Fruit fly (Drosophila melanogaster): Measurements from ENCODE around the gene Yod1.

Gene Yod1

DNA sequence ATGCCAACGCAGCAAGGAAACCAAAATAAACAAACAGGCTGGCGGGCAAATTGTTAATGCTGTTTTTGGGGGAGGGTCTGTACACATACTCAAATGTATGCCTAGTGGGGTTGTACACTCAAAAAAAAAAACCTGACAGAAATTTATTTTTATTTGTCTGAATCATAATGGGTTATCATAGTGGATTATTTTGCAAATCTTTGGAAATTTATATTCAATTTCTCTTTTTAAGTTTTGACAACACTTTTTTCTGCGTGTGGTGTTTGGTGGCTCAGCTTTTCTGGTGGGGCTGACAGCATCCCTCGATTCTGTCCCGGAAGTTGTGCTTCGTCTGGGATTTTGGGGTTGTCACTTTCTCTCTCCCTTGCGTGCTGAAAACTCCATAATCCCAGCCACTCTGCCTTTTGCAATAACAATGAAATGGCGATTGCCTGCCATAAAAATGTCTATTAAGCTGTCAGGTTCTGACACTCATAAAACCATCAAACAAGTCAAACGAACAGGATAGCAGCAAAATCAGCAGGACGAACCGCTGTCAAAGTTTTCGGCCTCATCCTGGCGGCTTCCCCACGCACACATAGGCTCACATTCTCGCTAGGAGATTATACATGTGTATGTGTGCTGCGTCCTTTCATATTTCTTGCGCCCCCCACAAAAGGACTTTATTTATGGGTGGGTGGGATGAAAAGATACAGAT lies 21.4 kb downstream of the Yod1 start (continued):
- TF ChIP-seq inv (GFP tag; IDR thresholded peaks at IDR 0.05; ENCODE audit: partially characterized antibody) (no peak), Fer1 (GFP tag; optimal IDR thresholded peaks at IDR 0.05) (peak; percentile 95), pb (GFP tag; optimal IDR thresholded peaks at IDR 0.05) (peak; percentile 65), Meics (GFP tag; optimal IDR thresholded peaks at IDR 0.05) (peak; percentile 84), hth (optimal IDR thresholded peaks at IDR 0.05) (no peak), NK7.1 (GFP tag; optimal IDR thresholded peaks at IDR 0.05) (peak; percentile 62), CG9797 (GFP tag; optimal IDR thresholded peaks at IDR 0.05) (no peak), p53 (GFP tag; optimal IDR thresholded peaks at IDR 0.05) (peak; percentile 18), Six4 (GFP tag; optimal IDR thresholded peaks at IDR 0.05) (peak; percentile 53), Ptx1 (GFP tag; IDR thresholded peaks at IDR 0.05) (peak; percentile 87), CG7987 (GFP tag; optimal IDR thresholded peaks at IDR 0.05) (no peak), Doc2 (GFP tag; IDR thresholded peaks at IDR 0.05) (peak; percentile 36; the same call in 1 of the 2 replicates), chn (GFP tag; optimal IDR thresholded peaks at IDR 0.05) (peak; percentile 74), CG16779 (GFP tag; IDR thresholded peaks at IDR 0.05) (peak; percentile 78), Bdp1 (GFP tag; optimal IDR thresholded peaks at IDR 0.05) (no peak), CG14860 (GFP tag; IDR thresholded peaks at IDR 0.05; ENCODE audit: partially characterized antibody) (no peak), Gug (GFP tag; IDR thresholded peaks at IDR 0.05) (peak; percentile 68), Nf-YA (GFP tag; IDR thresholded peaks at IDR 0.05) (peak; percentile 52; the same call in 1 of the 2 replicates), CG1233 (GFP tag; optimal IDR thresholded peaks at IDR 0.05) (peak; percentile 33), caup (GFP tag; optimal IDR thresholded peaks at IDR 0.05; ENCODE audit: severe bottlenecking) (peak; percentile 78), trem (tag; optimal IDR thresholded peaks at IDR 0.05) (no peak), CG32532 (GFP tag; IDR thresholded peaks at IDR 0.05) (peak; percentile 88), pfk (GFP tag; optimal IDR thresholded peaks at IDR 0.05) (no peak), CG9876 (GFP tag; optimal IDR thresholded peaks at IDR 0.05) (peak; percentile 35), CG13424 (tag; optimal IDR thresholded peaks at IDR 0.05) (peak; percentile 77), CG16863 (GFP tag; optimal IDR thresholded peaks at IDR 0.05) (peak; percentile 65), ase (GFP tag; IDR thresholded peaks at IDR 0.05) (peak; percentile 80), CG10565 (GFP tag; optimal IDR thresholded peaks at IDR 0.05) (no peak), zen (tag; optimal IDR thresholded peaks at IDR 0.05) (no peak), NC2α (GFP tag; optimal IDR thresholded peaks at IDR 0.05) (peak; percentile 12), CG17802 (tag; optimal IDR thresholded peaks at IDR 0.05) (peak; percentile 32), hkb (optimal IDR thresholded peaks at IDR 0.05) (no peak), hkb (GFP tag; IDR thresholded peaks at IDR 0.05) (peak; percentile 90), Atf-2 (GFP tag; optimal IDR thresholded peaks at IDR 0.05) (peak; percentile 51), Abd-B (GFP tag; optimal IDR thresholded peaks at IDR 0.05) (no peak), CG9215 (GFP tag; IDR thresholded peaks at IDR 0.05) (no peak), dati (GFP tag; IDR thresholded peaks at IDR 0.05) (no peak), wor (GFP tag; IDR thresholded peaks at IDR 0.05) (peak; percentile 58), CG15073 (GFP tag; optimal IDR thresholded peaks at IDR 0.05) (no peak), HmgZ (tag; optimal IDR thresholded peaks at IDR 0.05) (peak; percentile 77), gem (tag; optimal IDR thresholded peaks at IDR 0.05) (no peak), CG3726 (GFP tag; IDR thresholded peaks at IDR 0.05) (no peak), wek (GFP tag; optimal IDR thresholded peaks at IDR 0.05) (no peak), cato (GFP tag; optimal IDR thresholded peaks at IDR 0.05; ENCODE audit: borderline replicate concordance) (peak; percentile 59), seq (GFP tag; IDR thresholded peaks at IDR 0.05) (peak; percentile 87), Fer2 (tag; optimal IDR thresholded peaks at IDR 0.05) (peak; percentile 64), CG4360 (GFP tag; IDR thresholded peaks at IDR 0.05) (peak; percentile 44; the same call in 1 of the 2 replicates), CG10431 (GFP tag; optimal IDR thresholded peaks at IDR 0.05) (peak; percentile 1), lov (optimal IDR thresholded peaks at IDR 0.05) (no peak), lov (GFP tag; IDR thresholded peaks at IDR 0.05) (0 out of 3 replicates have a peak, but pooled peaks have one; percentile 35), CG4854 (GFP tag; optimal IDR thresholded peaks at IDR 0.05) (peak; percentile 15)

All from whole organism, embryonic.